Worm (Caenorhabditis elegans) whole organism, early embryonic: ENCODE measurements around the gene scl-20.

Experiments
- B0310.2 ChIP-seq: sonication (generic microtip); optimal IDR thresholded peaks from 2 replicates; lab custom pipeline; 2016; ENCODE audit warnings: mild to moderate bottlenecking, missing genetic modification characterization, missing compliant biosample characterization
- F13C5.2 ChIP-seq: sonication (generic microtip); optimal IDR thresholded peaks from 2 replicates; lab custom pipeline; 2017; ENCODE audit warnings: mild to moderate bottlenecking, missing genetic modification characterization, inconsistent platforms, missing compliant biosample characterization
- ceh-13 ChIP-seq: fragments of 200-800 bp; sonication (Bioruptor generic); optimal IDR thresholded peaks from 2 replicates; lab custom pipeline; 2018; ENCODE audit warnings: mild to moderate bottlenecking, missing genetic modification characterization, missing compliant biosample characterization
- ets-7 ChIP-seq: sonication (generic microtip); optimal IDR thresholded peaks from 2 replicates; lab custom pipeline; 2016; ENCODE audit warnings: missing genotype, missing genetic modification characterization, missing compliant biosample characterization
- flt-1 ChIP-seq: fragments of 200-800 bp; sonication (Bioruptor generic); IDR thresholded peaks from 2 replicates; pipeline ENCODE4 v1.3.6; 2022; ENCODE audit warnings: missing genetic modification characterization, missing compliant biosample characterization
- hnd-1 ChIP-seq: sonication (generic microtip); optimal IDR thresholded peaks from 2 replicates; lab custom pipeline; 2016; ENCODE audit warnings: missing genetic modification characterization, missing compliant biosample characterization
- pes-1 ChIP-seq: fragments of 200-800 bp; sonication (Bioruptor generic); IDR thresholded peaks from 2 replicates; pipeline ENCODE4 v1.3.6; 2022; ENCODE audit warnings: missing genetic modification reagents, missing genetic modification characterization, missing compliant biosample characterization
- tbx-37 ChIP-seq: fragments of 200-800 bp; sonication (Bioruptor generic); conservative IDR thresholded peaks from 2 replicates; pipeline ENCODE4 v1.3.6; 2022; ENCODE audit warnings: missing genetic modification reagents, missing genetic modification characterization, missing compliant biosample characterization
- tra-4 ChIP-seq: sonication (generic microtip); optimal IDR thresholded peaks from 2 replicates; lab custom pipeline; 2017; ENCODE audit warnings: missing genetic modification characterization, missing compliant biosample characterization

DNA sequence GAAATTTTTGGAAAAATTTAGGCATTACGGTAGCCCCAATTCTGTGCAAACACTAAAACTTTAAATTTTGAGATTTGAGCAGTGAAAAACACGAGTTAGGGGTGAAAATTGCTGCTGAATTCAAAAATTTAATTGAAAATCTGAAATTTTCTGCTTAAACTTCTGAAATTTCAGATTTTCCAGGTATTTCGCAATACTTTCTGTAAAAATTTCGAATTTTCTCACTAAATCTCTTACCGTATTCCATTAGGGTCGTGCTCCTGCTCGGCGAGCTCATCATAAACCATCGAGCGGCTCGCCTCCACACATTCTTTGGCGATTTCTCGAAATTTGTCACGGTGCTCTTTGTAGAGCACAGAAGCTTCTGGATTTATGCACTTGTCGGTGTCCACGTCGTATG is 46.9 kb downstream of the scl-20 start:
- TF ChIP-seq ets-7 (no peak), tbx-37 (no peak), hnd-1 (tag; lab: Kevin White, UChicago) (no peak), flt-1 (GFP tag; lab: Robert Waterston, UW) (no peak), B0310.2 (no peak), F13C5.2 (tag; lab: Kevin White, UChicago) (no peak), ceh-13 (no peak), pes-1 (GFP tag; lab: Robert Waterston, UW) (no peak), tra-4 (tag; lab: Kevin White, UChicago) (no peak)
